Fruit fly (Drosophila melanogaster): ENCODE measurements around the gene Taf7.
A peak's percentile ranks its signal among the peaks of the same experiment; 100 is the strongest.

Gene Taf7

DNA sequence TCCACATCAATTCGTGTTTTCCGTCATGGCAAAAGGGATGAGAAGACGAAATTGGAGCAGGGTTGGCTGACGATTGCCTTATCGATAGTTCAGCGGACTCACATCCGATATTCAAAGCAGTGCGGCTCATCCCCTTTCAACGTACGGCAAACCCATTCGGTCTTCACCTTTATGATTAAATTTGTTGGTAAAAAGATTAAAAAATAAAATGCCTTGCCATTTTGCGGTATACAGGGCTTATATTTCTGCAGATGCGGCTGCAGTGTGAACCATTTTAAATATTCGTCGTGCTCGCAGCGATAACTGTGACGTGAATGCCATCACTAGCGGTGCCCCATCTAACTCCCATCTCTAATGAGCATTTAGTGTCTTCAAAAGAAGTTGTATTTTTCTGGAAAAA, at the start of gene Taf7, which contains the start of gene EMC1 (continued):
- TF ChIP-seq D (optimal IDR thresholded peaks at IDR 0.05) (no peak), D (GFP tag; optimal IDR thresholded peaks at IDR 0.05) (no peak), bab2 (GFP tag; optimal IDR thresholded peaks at IDR 0.05) (peak; percentile 38), gfzf (GFP tag; optimal IDR thresholded peaks at IDR 0.05) (peak; percentile 18), klu (GFP tag; IDR thresholded peaks at IDR 0.05) (0 out of 2 replicates have a peak, but pooled peaks have one; percentile 21), CrebB (tag; optimal IDR thresholded peaks at IDR 0.05) (no peak), tll (GFP tag; optimal IDR thresholded peaks at IDR 0.05) (peak in 1 of 2 experiments; percentile 99), chif (GFP tag; optimal IDR thresholded peaks at IDR 0.05) (peak; percentile 7 to 48), TFAM (GFP tag; optimal IDR thresholded peaks at IDR 0.05) (no peak), CG31388 (GFP tag; optimal IDR thresholded peaks at IDR 0.05) (no peak), CG17829 (tag; optimal IDR thresholded peaks at IDR 0.05) (peak; percentile 59), pfk (GFP tag; optimal IDR thresholded peaks at IDR 0.05) (no peak), Med (GFP tag) (peak; percentile 83), dati (GFP tag; IDR thresholded peaks at IDR 0.05) (no peak), HLH4C (GFP tag; IDR thresholded peaks at IDR 0.05; ENCODE audit: partially characterized antibody) (peak; percentile 92), stc (GFP tag; IDR thresholded peaks at IDR 0.05) (no peak), Sox100B (GFP tag; optimal IDR thresholded peaks at IDR 0.05) (no peak), scrt (GFP tag; optimal IDR thresholded peaks at IDR 0.05) (no peak), Dip2 (GFP tag; IDR thresholded peaks at IDR 0.05) (no peak), eyg (GFP tag; optimal IDR thresholded peaks at IDR 0.05) (no peak), Max (GFP tag; optimal IDR thresholded peaks at IDR 0.05) (peak; percentile 46), CG6272 (GFP tag; IDR thresholded peaks at IDR 0.05) (peak; percentile 65)

DNA sequence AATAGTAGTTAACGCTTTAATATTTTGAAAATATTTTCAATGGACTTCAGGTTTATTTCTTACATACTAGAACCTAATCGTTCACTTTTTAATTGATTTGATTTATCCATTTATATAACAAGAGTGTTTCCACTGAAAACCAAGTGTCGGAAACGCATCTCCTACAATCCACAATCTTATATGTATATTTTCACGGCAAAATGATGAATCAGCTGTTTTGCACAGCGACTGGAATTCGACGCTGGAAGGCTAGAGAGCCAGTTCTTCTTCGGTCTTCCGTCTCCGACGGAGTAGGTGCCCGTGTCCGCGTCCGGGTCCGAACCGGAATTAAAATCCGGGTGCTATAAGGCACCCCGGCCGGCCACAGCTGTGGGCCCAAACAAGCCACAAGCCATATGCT, 22.7 kb upstream of the Taf7 start:
- TF ChIP-seq ind (GFP tag; optimal IDR thresholded peaks at IDR 0.05) (no peak), trem (tag; optimal IDR thresholded peaks at IDR 0.05) (no peak), Atf6 (GFP tag; IDR thresholded peaks at IDR 0.05) (no peak), Deaf1 (tag; optimal IDR thresholded peaks at IDR 0.05) (peak; percentile 23), otp (GFP tag; IDR thresholded peaks at IDR 0.05) (no peak), cg (GFP tag; optimal IDR thresholded peaks at IDR 0.05) (no peak), Sox100B (GFP tag; optimal IDR thresholded peaks at IDR 0.05) (no peak), Mad (GFP tag; optimal IDR thresholded peaks at IDR 0.05) (no peak), CG14014 (GFP tag; IDR thresholded peaks at IDR 0.05) (no peak), CG11398 (GFP tag; optimal IDR thresholded peaks at IDR 0.05) (no peak), nau (GFP tag; optimal IDR thresholded peaks at IDR 0.05) (no peak), dpn (GFP tag; optimal IDR thresholded peaks at IDR 0.05) (no peak), Kr (GFP tag; optimal IDR thresholded peaks at IDR 0.05) (no peak), CG4404 (GFP tag; IDR thresholded peaks at IDR 0.05) (no peak), CG1024 (GFP tag; IDR thresholded peaks at IDR 0.05) (no peak), CG34376 (GFP tag; optimal IDR thresholded peaks at IDR 0.05) (no peak), CG1832 (GFP tag; optimal IDR thresholded peaks at IDR 0.05) (no peak), row (GFP tag; IDR thresholded peaks at IDR 0.05) (peak; percentile 23; the same call in 1 of the 3 replicates), Adf1 (GFP tag; IDR thresholded peaks at IDR 0.05) (no peak), ap (GFP tag; IDR thresholded peaks at IDR 0.05) (no peak), Meics (GFP tag; optimal IDR thresholded peaks at IDR 0.05) (no peak), Ada2b (GFP tag; IDR thresholded peaks at IDR 0.05) (no peak), sens (GFP tag) (peak; percentile 52), fd3F (GFP tag; optimal IDR thresholded peaks at IDR 0.05) (no peak), danr (GFP tag; IDR thresholded peaks at IDR 0.05) (no peak), BtbVII (GFP tag; optimal IDR thresholded peaks at IDR 0.05) (no peak), HmgZ (tag; optimal IDR thresholded peaks at IDR 0.05) (no peak), eyg (GFP tag; optimal IDR thresholded peaks at IDR 0.05) (no peak), hth (optimal IDR thresholded peaks at IDR 0.05) (no peak), CG8388 (GFP tag; optimal IDR thresholded peaks at IDR 0.05) (no peak), CG7987 (GFP tag; optimal IDR thresholded peaks at IDR 0.05) (no peak), emc (GFP tag; optimal IDR thresholded peaks at IDR 0.05) (no peak)

Data from whole organism, embryonic.